Fruit fly (Drosophila melanogaster) whole organism, embryonic: ENCODE measurements around the gene EndoGI.

Experiments
- ATbp ChIP-seq: fragments of 200-800 bp; sonication (Bioruptor generic); optimal IDR thresholded peaks from 2 replicates; lab custom pipeline; 2017; ENCODE audit warnings: missing biosample characterization, mild to moderate bottlenecking, missing genetic modification characterization, missing genetic modification reagents
- Ada2b ChIP-seq: fragments of 200-800 bp; sonication (Bioruptor generic); IDR thresholded peaks from 2 replicates; pipeline ENCODE4 v1.3.6; 2022; ENCODE audit warnings: missing biosample characterization, missing genetic modification characterization
- Atf3 ChIP-seq: fragments of 200-800 bp; sonication (Bioruptor generic); optimal IDR thresholded peaks from 3 replicates; lab custom pipeline; 2016; ENCODE audit warnings: missing biosample characterization, missing genetic modification characterization
- CG10979 ChIP-seq: fragments of 200-800 bp; sonication (Bioruptor generic); optimal IDR thresholded peaks from 2 replicates; lab custom pipeline; 2018; ENCODE audit warnings: missing biosample characterization, mild to moderate bottlenecking, missing genetic modification characterization, moderate library complexity
- CG12104 ChIP-seq: fragments of 200-800 bp; sonication (Bioruptor generic); optimal IDR thresholded peaks from 3 replicates; lab custom pipeline; 2016; ENCODE audit warnings: missing biosample characterization, missing genetic modification characterization
- CG13424 ChIP-seq: fragments of 200-800 bp; sonication (Bioruptor generic); optimal IDR thresholded peaks from 2 replicates; lab custom pipeline; 2019; ENCODE audit warnings: missing biosample characterization, mild to moderate bottlenecking, missing genetic modification characterization, moderate library complexity
- CG15696 ChIP-seq: fragments of 200-800 bp; sonication (Bioruptor generic); optimal IDR thresholded peaks from 2 replicates; lab custom pipeline; 2019; ENCODE audit warnings: missing biosample characterization, mild to moderate bottlenecking, missing genetic modification characterization, moderate library complexity
- CG16815 ChIP-seq: fragments of 200-800 bp; sonication (Bioruptor generic); optimal IDR thresholded peaks from 3 replicates; lab custom pipeline; 2017; ENCODE audit warnings: missing biosample characterization, mild to moderate bottlenecking, missing genetic modification characterization
- CG17361 ChIP-seq: fragments of 200-800 bp; sonication (Bioruptor generic); IDR thresholded peaks from 3 replicates; pipeline ENCODE4 v1.3.6; 2022; ENCODE audit warnings: missing biosample characterization, missing genetic modification characterization
- CG2129 ChIP-seq: fragments of 200-800 bp; sonication (Bioruptor generic); IDR thresholded peaks from 2 replicates; pipeline ENCODE4 v1.3.6; 2022; ENCODE audit warnings: missing biosample characterization, missing genetic modification characterization; ENCODE audit not compliant: partially characterized antibody
- CG2712 ChIP-seq: fragments of 200-800 bp; optimal IDR thresholded peaks from 3 replicates; lab custom pipeline; 2019; ENCODE audit warnings: missing biosample characterization, mild to moderate bottlenecking, missing genetic modification characterization, moderate library complexity
- CG2875 ChIP-seq: fragments of 200-800 bp; sonication (Bioruptor generic); optimal IDR thresholded peaks from 2 replicates; lab custom pipeline; 2017; ENCODE audit warnings: missing biosample characterization, mild to moderate bottlenecking, missing genetic modification characterization, missing genetic modification reagents
- CG33213 ChIP-seq: fragments of 200-800 bp; sonication (Bioruptor generic); optimal IDR thresholded peaks from 3 replicates; lab custom pipeline; 2016; ENCODE audit warnings: missing biosample characterization, missing genetic modification characterization
- CG34376 ChIP-seq: fragments of 200-800 bp; sonication (Bioruptor generic); optimal IDR thresholded peaks from 2 replicates; lab custom pipeline; 2018; ENCODE audit warnings: missing biosample characterization, mild to moderate bottlenecking, missing genetic modification characterization
- CG42726 ChIP-seq: fragments of 200-800 bp; sonication (Bioruptor generic); IDR thresholded peaks from 2 replicates; pipeline ENCODE4 v1.3.6; 2022; ENCODE audit warnings: missing biosample characterization, missing genetic modification characterization; ENCODE audit not compliant: partially characterized antibody
- CG4707 ChIP-seq: fragments of 200-800 bp; sonication (Bioruptor generic); optimal IDR thresholded peaks from 2 replicates; lab custom pipeline; 2018; ENCODE audit warnings: missing biosample characterization, mild to moderate bottlenecking, missing genetic modification characterization, moderate library complexity
- CG6765 ChIP-seq: fragments of 200-800 bp; sonication (Bioruptor generic); optimal IDR thresholded peaks from 3 replicates; lab custom pipeline; 2017; ENCODE audit warnings: missing biosample characterization, mild to moderate bottlenecking, missing genetic modification characterization
- CG7271 ChIP-seq: fragments of 200-800 bp; sonication (Bioruptor generic); optimal IDR thresholded peaks from 2 replicates; lab custom pipeline; 2018; ENCODE audit warnings: missing biosample characterization, mild to moderate bottlenecking, missing genetic modification characterization, moderate library complexity
- CG7745 ChIP-seq: fragments of 200-800 bp; sonication (Bioruptor generic); optimal IDR thresholded peaks from 2 replicates; lab custom pipeline; 2018; ENCODE audit warnings: missing biosample characterization, mild to moderate bottlenecking, missing genetic modification characterization, moderate library complexity
- CG7786 ChIP-seq: fragments of 200-800 bp; sonication (Bioruptor generic); optimal IDR thresholded peaks from 2 replicates; lab custom pipeline; 2016; ENCODE audit warnings: missing biosample characterization, missing genetic modification characterization
- CG9797 ChIP-seq: fragments of 200-800 bp; sonication (Bioruptor generic); optimal IDR thresholded peaks from 3 replicates; lab custom pipeline; 2018; ENCODE audit warnings: missing biosample characterization, mild to moderate bottlenecking, missing genetic modification characterization
- CG9932 ChIP-seq: fragments of 200-800 bp; sonication (Bioruptor generic); IDR thresholded peaks from 2 replicates; pipeline ENCODE4 v1.3.6; 2022; ENCODE audit warnings: missing biosample characterization, missing genetic modification characterization
- Dek ChIP-seq: fragments of 200-800 bp; sonication (Bioruptor generic); optimal IDR thresholded peaks from 3 replicates; lab custom pipeline; 2019; ENCODE audit warnings: missing biosample characterization, mild to moderate bottlenecking, missing genetic modification characterization, moderate library complexity
- Dip2 ChIP-seq: fragments of 200-800 bp; sonication (Bioruptor generic); IDR thresholded peaks from 2 replicates; pipeline ENCODE4 v1.3.6; 2022; ENCODE audit warnings: missing biosample characterization, missing genetic modification characterization
- Gsc ChIP-seq: fragments of 200-800 bp; sonication (Bioruptor generic); IDR thresholded peaks from 2 replicates; pipeline ENCODE4 v1.3.6; 2022; ENCODE audit warnings: missing biosample characterization, missing genetic modification characterization
- HmgZ ChIP-seq: fragments of 200-800 bp; sonication (Bioruptor generic); optimal IDR thresholded peaks from 2 replicates; lab custom pipeline; 2018; ENCODE audit warnings: missing biosample characterization, mild to moderate bottlenecking, missing genetic modification characterization
- Mad ChIP-seq: fragments of 200-800 bp; sonication (Bioruptor generic); optimal IDR thresholded peaks from 2 replicates; lab custom pipeline; 2016; ENCODE audit warnings: missing biosample characterization, missing genetic modification characterization
- Mrtf ChIP-seq: fragments of 200-800 bp; sonication (Bioruptor generic); IDR thresholded peaks from 3 replicates; pipeline ENCODE4 v1.3.6; 2022; ENCODE audit warnings: missing biosample characterization, missing genetic modification characterization
- NFAT ChIP-seq: fragments of 200-800 bp; sonication (Bioruptor generic); IDR thresholded peaks from 2 replicates; pipeline ENCODE4 v1.3.6; 2022; ENCODE audit warnings: missing biosample characterization, missing genetic modification characterization
- NfI ChIP-seq: fragments of 200-800 bp; sonication (Bioruptor generic); optimal IDR thresholded peaks from 3 replicates; lab custom pipeline; 2018; ENCODE audit warnings: missing biosample characterization, mild to moderate bottlenecking, missing genetic modification characterization, moderate library complexity
- Poxn ChIP-seq: fragments of 200-800 bp; sonication (Bioruptor generic); IDR thresholded peaks from 2 replicates; pipeline ENCODE4 v1.3.6; 2022; ENCODE audit warnings: missing biosample characterization, missing genetic modification characterization
- Ptx1 ChIP-seq: fragments of 200-800 bp; sonication (Bioruptor generic); IDR thresholded peaks from 2 replicates; pipeline ENCODE4 v1.3.6; 2022; ENCODE audit warnings: missing biosample characterization, missing genetic modification characterization
- Six4 ChIP-seq: fragments of 200-800 bp; sonication (Bioruptor generic); optimal IDR thresholded peaks from 2 replicates; lab custom pipeline; 2016; ENCODE audit warnings: missing biosample characterization, missing genetic modification characterization
- TFAM ChIP-seq: fragments of 200-800 bp; sonication (Bioruptor generic); optimal IDR thresholded peaks from 2 replicates; lab custom pipeline; 2017; ENCODE audit warnings: missing biosample characterization, missing genetic modification characterization, inconsistent platforms
- Xbp1 ChIP-seq: fragments of 200-800 bp; sonication (Bioruptor generic); optimal IDR thresholded peaks from 3 replicates; lab custom pipeline; 2016; ENCODE audit warnings: missing biosample characterization, mild to moderate bottlenecking, missing genetic modification characterization
- ash1 ChIP-seq: fragments of 200-800 bp; sonication (Bioruptor generic); optimal IDR thresholded peaks from 2 replicates; lab custom pipeline; 2018; ENCODE audit warnings: missing biosample characterization, mild to moderate bottlenecking, missing genetic modification characterization
- bigmax ChIP-seq: fragments of 200-800 bp; sonication (Bioruptor generic); optimal IDR thresholded peaks from 2 replicates; lab custom pipeline; 2018; ENCODE audit warnings: missing biosample characterization, mild to moderate bottlenecking, missing genetic modification characterization
- br ChIP-seq: fragments of >200 bp; optimal IDR thresholded peaks from 2 replicates; lab custom pipeline; 2017
- bsh ChIP-seq, 2 experiments: fragments of 200-800 bp; sonication (Bioruptor generic); optimal IDR thresholded peaks; 2 replicates each; lab custom pipeline; 2017 to 2018; ENCODE audit warnings: mild to moderate bottlenecking in 2 of 2, missing biosample characterization in 2 of 2, missing genetic modification characterization in 2 of 2, moderate library complexity in 1 of 2
- cg ChIP-seq: fragments of 200-800 bp; sonication (Bioruptor generic); optimal IDR thresholded peaks from 3 replicates; lab custom pipeline; 2019; ENCODE audit warnings: missing biosample characterization, mild to moderate bottlenecking, missing genetic modification characterization, moderate library complexity
- dati ChIP-seq: fragments of 200-800 bp; sonication (Bioruptor generic); IDR thresholded peaks from 2 replicates; pipeline ENCODE4 v1.3.6; 2022; ENCODE audit warnings: missing biosample characterization, missing genetic modification characterization
- dpn ChIP-seq, 2 experiments: fragments of 200-800 bp; sonication (Bioruptor generic); optimal IDR thresholded peaks; 3 replicates each; lab custom pipeline; 2016; ENCODE audit warnings: missing biosample characterization in 2 of 2, missing genetic modification characterization in 2 of 2
- kni ChIP-seq: fragments of 200-800 bp; sonication (Bioruptor generic); optimal IDR thresholded peaks from 3 replicates; lab custom pipeline; 2017; ENCODE audit warnings: mild to moderate bottlenecking, missing biosample characterization, missing genetic modification reagents, missing genetic modification characterization
- knrl ChIP-seq: fragments of 200-800 bp; sonication (Bioruptor generic); IDR thresholded peaks from 3 replicates; pipeline ENCODE4 v1.3.6; 2022; ENCODE audit warnings: missing biosample characterization, missing genetic modification characterization; ENCODE audit not compliant: partially characterized antibody
- oc ChIP-seq: fragments of 200-800 bp; sonication (Bioruptor generic); optimal IDR thresholded peaks from 2 replicates; lab custom pipeline; 2018; ENCODE audit warnings: missing biosample characterization, mild to moderate bottlenecking, missing genetic modification characterization, moderate library complexity
- phol ChIP-seq: fragments of 200-800 bp; sonication (Bioruptor generic); optimal IDR thresholded peaks from 3 replicates; lab custom pipeline; 2018; ENCODE audit warnings: missing biosample characterization, mild to moderate bottlenecking, missing genetic modification characterization, moderate library complexity
- sc ChIP-seq, 3 experiments: fragments of >200 bp in 2 of 3; fragments of 200-800 bp in 1 of 3; sonication (Bioruptor generic) in 1 of 3; optimal IDR thresholded peaks; 2 replicates in 2 of 3; 3 replicates in 1 of 3; lab custom pipeline; 2017; ENCODE audit warnings: mild to moderate bottlenecking in 1 of 3, missing biosample characterization in 1 of 3, missing genetic modification characterization in 1 of 3, missing genetic modification reagents in 1 of 3
- seq ChIP-seq: fragments of 200-800 bp; sonication (Bioruptor generic); IDR thresholded peaks from 2 replicates; pipeline ENCODE4 v1.3.6; 2022; ENCODE audit warnings: missing biosample characterization, missing genetic modification characterization
- slbo ChIP-seq: fragments of 200-800 bp; sonication (Bioruptor generic); IDR thresholded peaks from 2 replicates; pipeline ENCODE4 v1.3.6; 2022; ENCODE audit warnings: missing biosample characterization, missing genetic modification characterization
- vvl ChIP-seq: fragments of 200-800 bp; sonication (Bioruptor generic); IDR thresholded peaks from 2 replicates; pipeline ENCODE4 v1.3.6; 2022; ENCODE audit warnings: missing biosample characterization, missing genetic modification characterization

EndoGI gene

dm6 chr2L:16279774-16280252, 22.3 kb downstream of the EndoGI start (continued):
- TF ChIP-seq bsh (GFP tag; optimal IDR thresholded peaks at IDR 0.05; lab: Kevin White, UChicago) (peak; percentile 85 to 93), bigmax (peak; percentile 87), kni (peak; percentile 80), seq (GFP tag; lab: Robert Waterston, UW) (peak; percentile 83), CG33213 (GFP tag; lab: Kevin White, UChicago) (peak; percentile 65), CG34376 (peak; percentile 6), dpn (GFP tag; optimal IDR thresholded peaks at IDR 0.05; lab: Kevin White, UChicago) (peak; percentile 89 to 92), slbo (GFP tag; lab: Robert Waterston, UW) (peak; percentile 58; the same call in 1 of the 2 replicates), br (no peak), TFAM (GFP tag; lab: Kevin White, UChicago) (peak; percentile 42), phol (tag; lab: Kevin White, UChicago) (peak; percentile 96), Mrtf (GFP tag; lab: Robert Waterston, UW) (peak; percentile 67; the same call in 1 of the 3 replicates), CG2129 (GFP tag; lab: Robert Waterston, UW) (no peak), CG7745 (tag; lab: Kevin White, UChicago) (no peak), Dek (peak; percentile 83), CG7271 (peak; percentile 37), CG9797 (GFP tag; lab: Kevin White, UChicago) (peak; percentile 10), CG15696 (tag; lab: Kevin White, UChicago) (peak; percentile 84), CG2875 (peak; percentile 92), CG16815 (GFP tag; lab: Kevin White, UChicago) (peak; percentile 77), CG17361 (peak; percentile 98), NFAT (GFP tag; lab: Robert Waterston, UW) (no peak), HmgZ (tag; lab: Kevin White, UChicago) (peak; percentile 73), CG13424 (tag; lab: Kevin White, UChicago) (peak; percentile 95), CG2712 (tag; lab: Kevin White, UChicago) (peak; percentile 96), CG42726 (GFP tag; lab: Robert Waterston, UW) (no peak), knrl (GFP tag; lab: Robert Waterston, UW) (no peak), CG9932 (GFP tag; lab: Robert Waterston, UW) (no peak), CG12104 (peak; percentile 86), Gsc (GFP tag; lab: Robert Waterston, UW) (no peak), Atf3 (peak; percentile 81), dati (no peak), ATbp (GFP tag; lab: Kevin White, UChicago) (peak; percentile 94), CG7786 (peak; percentile 70), oc (tag; lab: Kevin White, UChicago) (peak; percentile 89), Ada2b (GFP tag; lab: Robert Waterston, UW) (peak; percentile 66), Mad (peak; percentile 84), cg (GFP tag; lab: Kevin White, UChicago) (peak; percentile 66), Poxn (GFP tag; lab: Robert Waterston, UW) (no peak), ash1 (GFP tag; lab: Kevin White, UChicago) (no peak), Ptx1 (GFP tag; lab: Robert Waterston, UW) (peak; percentile 89), NfI (peak; percentile 90), Dip2 (GFP tag; lab: Robert Waterston, UW) (peak; percentile 27; the same call in 1 of the 2 replicates), CG6765 (GFP tag; lab: Kevin White, UChicago) (peak; percentile 67), sc (optimal IDR thresholded peaks at IDR 0.05; lab: Kevin White, UChicago) (no peak), sc (GFP tag; optimal IDR thresholded peaks at IDR 0.05; lab: Kevin White, UChicago) (peak; percentile 91), Xbp1 (GFP tag; lab: Kevin White, UChicago) (peak; percentile 96), CG4707 (GFP tag; lab: Kevin White, UChicago) (peak; percentile 75), Six4 (peak; percentile 92), CG10979 (tag; lab: Kevin White, UChicago) (peak; percentile 95), vvl (GFP tag; lab: Robert Waterston, UW) (peak; percentile 89)
